Fruit fly (Drosophila melanogaster) whole organism, embryonic: ENCODE data around the gene CG13075.

ENCODE experiments used
- Awh ChIP-seq: fragments of 200-800 bp; sonication (Bioruptor generic); IDR thresholded peaks from 2 replicates; pipeline ENCODE4, ENCODE4 v1.3.6; 2022; ENCODE audit warnings: missing biosample characterization, missing genetic modification characterization
- CG10147 ChIP-seq: fragments of 200-800 bp; sonication (Bioruptor generic); optimal IDR thresholded peaks from 2 replicates; lab custom pipeline; 2019; ENCODE audit warnings: missing biosample characterization, mild to moderate bottlenecking, missing genetic modification characterization, moderate library complexity
- CG11398 ChIP-seq: fragments of 200-800 bp; sonication (Bioruptor generic); optimal IDR thresholded peaks from 2 replicates; lab custom pipeline; 2016; ENCODE audit warnings: missing biosample characterization, missing genetic modification characterization
- CG12104 ChIP-seq: fragments of 200-800 bp; sonication (Bioruptor generic); optimal IDR thresholded peaks from 3 replicates; lab custom pipeline; 2016; ENCODE audit warnings: missing biosample characterization, missing genetic modification characterization
- CG12659 ChIP-seq: fragments of 200-800 bp; sonication (Bioruptor generic); optimal IDR thresholded peaks from 3 replicates; lab custom pipeline; 2017; ENCODE audit warnings: mild to moderate bottlenecking, missing biosample characterization, missing genetic modification reagents, missing genetic modification characterization
- CG13287 ChIP-seq: fragments of 200-800 bp; sonication (Bioruptor generic); IDR thresholded peaks from 2 replicates; pipeline ENCODE4 v1.3.6; 2022; ENCODE audit warnings: missing biosample characterization, missing genetic modification characterization; ENCODE audit not compliant: partially characterized antibody
- CG13775 ChIP-seq: fragments of 200-800 bp; sonication (Bioruptor generic); optimal IDR thresholded peaks from 3 replicates; lab custom pipeline; 2017; ENCODE audit warnings: missing biosample characterization, mild to moderate bottlenecking, missing genetic modification characterization
- CG14014 ChIP-seq: fragments of 200-800 bp; sonication (Bioruptor generic); IDR thresholded peaks from 2 replicates; pipeline ENCODE4 v1.3.6; 2022; ENCODE audit warnings: missing biosample characterization, missing genetic modification characterization
- CG14667 ChIP-seq: fragments of 200-800 bp; sonication (Bioruptor generic); IDR thresholded peaks from 2 replicates; pipeline ENCODE4 v1.3.6; 2022; ENCODE audit warnings: missing biosample characterization, missing genetic modification characterization
- CG16813 ChIP-seq: fragments of 200-800 bp; sonication (Bioruptor generic); IDR thresholded peaks from 3 replicates; pipeline ENCODE4 v1.3.6; 2022; ENCODE audit warnings: missing biosample characterization, missing genetic modification characterization; ENCODE audit not compliant: partially characterized antibody
- CG16815 ChIP-seq: fragments of 200-800 bp; sonication (Bioruptor generic); optimal IDR thresholded peaks from 3 replicates; lab custom pipeline; 2017; ENCODE audit warnings: missing biosample characterization, mild to moderate bottlenecking, missing genetic modification characterization
- CG17361 ChIP-seq: fragments of 200-800 bp; sonication (Bioruptor generic); IDR thresholded peaks from 3 replicates; pipeline ENCODE4 v1.3.6; 2022; ENCODE audit warnings: missing biosample characterization, missing genetic modification characterization
- CG2678 ChIP-seq: fragments of 200-800 bp; sonication (Bioruptor generic); optimal IDR thresholded peaks from 3 replicates; lab custom pipeline; 2019; ENCODE audit warnings: missing biosample characterization, mild to moderate bottlenecking, missing genetic modification characterization, moderate library complexity
- CG31441 ChIP-seq: fragments of 200-800 bp; sonication (Bioruptor generic); IDR thresholded peaks from 2 replicates; pipeline ENCODE4 v1.3.6; 2022; ENCODE audit warnings: missing biosample characterization, missing genetic modification characterization
- CG32532 ChIP-seq: fragments of 200-800 bp; sonication (Bioruptor generic); IDR thresholded peaks from 2 replicates; pipeline ENCODE4 v1.3.6; 2022; ENCODE audit warnings: missing biosample characterization, missing genetic modification characterization
- CG4282 ChIP-seq: fragments of 200-800 bp; sonication (Bioruptor generic); optimal IDR thresholded peaks from 2 replicates; lab custom pipeline; 2016; ENCODE audit warnings: missing biosample characterization, missing genetic modification characterization
- CG43689 ChIP-seq: fragments of 200-800 bp; sonication (Bioruptor generic); IDR thresholded peaks from 2 replicates; pipeline ENCODE4 v1.3.6; 2022; ENCODE audit warnings: missing biosample characterization, missing genetic modification characterization
- CG5245 ChIP-seq: fragments of 200-800 bp; sonication (Bioruptor generic); optimal IDR thresholded peaks from 3 replicates; lab custom pipeline; 2016; ENCODE audit warnings: missing biosample characterization, missing genetic modification characterization
- CG8281 ChIP-seq: fragments of 200-800 bp; sonication (Bioruptor generic); optimal IDR thresholded peaks from 2 replicates; lab custom pipeline; 2018; ENCODE audit warnings: missing biosample characterization, mild to moderate bottlenecking, missing genetic modification characterization, moderate library complexity
- CG8290 ChIP-seq, 3 experiments: fragments of 200-800 bp; sonication (Bioruptor generic); optimal IDR thresholded peaks; 2 replicates each; lab custom pipeline; 2016 to 2019; ENCODE audit warnings: missing biosample characterization in 3 of 3, missing genetic modification characterization in 3 of 3, mild to moderate bottlenecking in 2 of 3, moderate library complexity in 1 of 3
- D19B ChIP-seq: fragments of 200-800 bp; sonication (Bioruptor generic); optimal IDR thresholded peaks from 2 replicates; lab custom pipeline; 2017; ENCODE audit warnings: missing biosample characterization, mild to moderate bottlenecking, missing genetic modification characterization
- Ets97D ChIP-seq: fragments of 200-800 bp; sonication (Bioruptor generic); optimal IDR thresholded peaks from 3 replicates; lab custom pipeline; 2016; ENCODE audit warnings: missing biosample characterization, missing genetic modification characterization
- Fer1 ChIP-seq: fragments of 200-800 bp; sonication (Bioruptor generic); optimal IDR thresholded peaks from 2 replicates; lab custom pipeline; 2017; ENCODE audit warnings: missing biosample characterization, mild to moderate bottlenecking, missing genetic modification characterization
- GATAe ChIP-seq: fragments of 200-800 bp; sonication (Bioruptor generic); conservative IDR thresholded peaks from 2 replicates; pipeline ENCODE4 v1.3.6; 2022; ENCODE audit warnings: missing biosample characterization, missing genetic modification characterization
- HHEX ChIP-seq: fragments of 200-800 bp; sonication (Bioruptor generic); optimal IDR thresholded peaks from 3 replicates; lab custom pipeline; 2017; ENCODE audit warnings: missing biosample characterization, mild to moderate bottlenecking, missing genetic modification characterization, missing genetic modification reagents
- Hmx ChIP-seq: fragments of 200-800 bp; sonication (Bioruptor generic); optimal IDR thresholded peaks from 2 replicates; lab custom pipeline; 2016; ENCODE audit warnings: missing biosample characterization, missing genetic modification characterization
- MBD-R2 ChIP-seq: fragments of 200-800 bp; sonication (Bioruptor generic); IDR thresholded peaks from 2 replicates; pipeline ENCODE4 v1.3.6; 2022; ENCODE audit warnings: missing biosample characterization, missing genetic modification characterization
- MTF-1 ChIP-seq: fragments of 200-800 bp; sonication (Bioruptor generic); optimal IDR thresholded peaks from 2 replicates; lab custom pipeline; 2018; ENCODE audit warnings: missing biosample characterization, mild to moderate bottlenecking, missing genetic modification characterization, borderline replicate concordance
- Rfx ChIP-seq: fragments of 200-800 bp; sonication (Bioruptor generic); IDR thresholded peaks from 2 replicates; pipeline ENCODE4 v1.3.6; 2022; ENCODE audit warnings: missing biosample characterization, missing genetic modification characterization
- ato ChIP-seq: fragments of 200-800 bp; sonication (Bioruptor generic); IDR thresholded peaks from 2 replicates; pipeline ENCODE4 v1.3.6; 2022; ENCODE audit warnings: missing biosample characterization, missing genetic modification characterization; ENCODE audit not compliant: partially characterized antibody
- dati ChIP-seq: fragments of 200-800 bp; sonication (Bioruptor generic); IDR thresholded peaks from 2 replicates; pipeline ENCODE4 v1.3.6; 2022; ENCODE audit warnings: missing biosample characterization, missing genetic modification characterization
- gem ChIP-seq: fragments of 200-800 bp; sonication (Bioruptor generic); optimal IDR thresholded peaks from 2 replicates; lab custom pipeline; 2019; ENCODE audit warnings: missing biosample characterization, mild to moderate bottlenecking, missing genetic modification characterization, moderate library complexity
- h ChIP-seq: fragments of >200 bp; optimal IDR thresholded peaks from 2 replicates; lab custom pipeline; 2017
- lab ChIP-seq: fragments of 200-800 bp; sonication (Bioruptor generic); optimal IDR thresholded peaks from 3 replicates; lab custom pipeline; 2017; ENCODE audit warnings: missing biosample characterization, missing genetic modification characterization, mild to moderate bottlenecking, moderate library complexity, missing genetic modification reagents
- lmd ChIP-seq: fragments of 200-800 bp; sonication (Bioruptor generic); IDR thresholded peaks from 2 replicates; pipeline ENCODE4 v1.3.6; 2022; ENCODE audit warnings: missing biosample characterization, missing genetic modification characterization
- nerfin-2 ChIP-seq: fragments of 200-800 bp; sonication (Bioruptor generic); IDR thresholded peaks from 2 replicates; pipeline ENCODE4 v1.3.6; 2022; ENCODE audit warnings: missing biosample characterization, missing genetic modification characterization; ENCODE audit not compliant: partially characterized antibody
- pho ChIP-seq: fragments of 200-800 bp; sonication (Bioruptor generic); optimal IDR thresholded peaks from 2 replicates; lab custom pipeline; 2016; ENCODE audit warnings: missing biosample characterization, missing genetic modification characterization
- prd ChIP-seq, 3 experiments: fragments of >200 bp in 2 of 3; fragments of 200-800 bp in 1 of 3; sonication (Bioruptor generic) in 1 of 3; optimal IDR thresholded peaks in 2 of 3; IDR thresholded peaks in 1 of 3; 2 replicates in 2 of 3; 3 replicates in 1 of 3; pipeline versions ENCODE4 v1.3.6 to Lab custom; 2017 to 2022; ENCODE audit warnings: missing biosample characterization in 1 of 3, missing genetic modification characterization in 1 of 3
- pros ChIP-seq: fragments of 200-800 bp; sonication (Bioruptor generic); optimal IDR thresholded peaks from 3 replicates; lab custom pipeline; 2019; ENCODE audit warnings: missing biosample characterization, mild to moderate bottlenecking, missing genetic modification characterization, moderate library complexity
- pum ChIP-seq: fragments of 200-800 bp; sonication (Bioruptor generic); optimal IDR thresholded peaks from 2 replicates; lab custom pipeline; 2016; ENCODE audit warnings: missing biosample characterization, missing genetic modification characterization
- sob ChIP-seq: fragments of 200-800 bp; sonication (Bioruptor generic); IDR thresholded peaks from 2 replicates; pipeline ENCODE4 v1.3.6; 2022; ENCODE audit warnings: missing biosample characterization, missing genetic modification characterization
- ssp ChIP-seq: fragments of 200-800 bp; sonication (Bioruptor generic); IDR thresholded peaks from 2 replicates; pipeline ENCODE4 v1.3.6; 2022; ENCODE audit warnings: missing biosample characterization, missing genetic modification characterization
- stc ChIP-seq: fragments of 200-800 bp; sonication (Bioruptor generic); IDR thresholded peaks from 2 replicates; pipeline ENCODE4 v1.3.6; 2022; ENCODE audit warnings: missing biosample characterization, missing genetic modification characterization
- tio ChIP-seq: fragments of 200-800 bp; sonication (Bioruptor generic); optimal IDR thresholded peaks from 2 replicates; lab custom pipeline; 2017; ENCODE audit warnings: missing biosample characterization, missing genetic modification characterization, inconsistent platforms
- trh ChIP-seq: fragments of 200-800 bp; sonication (Bioruptor generic); optimal IDR thresholded peaks from 2 replicates; lab custom pipeline; 2016; ENCODE audit warnings: missing biosample characterization, missing genetic modification characterization
- tx ChIP-seq: fragments of 200-800 bp; sonication (Bioruptor generic); optimal IDR thresholded peaks from 2 replicates; lab custom pipeline; 2016; ENCODE audit warnings: missing biosample characterization, missing genetic modification characterization
- unpg ChIP-seq: fragments of 200-800 bp; sonication (Bioruptor generic); optimal IDR thresholded peaks from 3 replicates; lab custom pipeline; 2018; ENCODE audit warnings: missing biosample characterization, mild to moderate bottlenecking, missing genetic modification characterization, moderate library complexity
- wdn ChIP-seq: fragments of 200-800 bp; sonication (Bioruptor generic); IDR thresholded peaks from 2 replicates; pipeline ENCODE4 v1.3.6; 2022; ENCODE audit warnings: missing biosample characterization, missing genetic modification characterization

The CG13075 gene

DNA sequence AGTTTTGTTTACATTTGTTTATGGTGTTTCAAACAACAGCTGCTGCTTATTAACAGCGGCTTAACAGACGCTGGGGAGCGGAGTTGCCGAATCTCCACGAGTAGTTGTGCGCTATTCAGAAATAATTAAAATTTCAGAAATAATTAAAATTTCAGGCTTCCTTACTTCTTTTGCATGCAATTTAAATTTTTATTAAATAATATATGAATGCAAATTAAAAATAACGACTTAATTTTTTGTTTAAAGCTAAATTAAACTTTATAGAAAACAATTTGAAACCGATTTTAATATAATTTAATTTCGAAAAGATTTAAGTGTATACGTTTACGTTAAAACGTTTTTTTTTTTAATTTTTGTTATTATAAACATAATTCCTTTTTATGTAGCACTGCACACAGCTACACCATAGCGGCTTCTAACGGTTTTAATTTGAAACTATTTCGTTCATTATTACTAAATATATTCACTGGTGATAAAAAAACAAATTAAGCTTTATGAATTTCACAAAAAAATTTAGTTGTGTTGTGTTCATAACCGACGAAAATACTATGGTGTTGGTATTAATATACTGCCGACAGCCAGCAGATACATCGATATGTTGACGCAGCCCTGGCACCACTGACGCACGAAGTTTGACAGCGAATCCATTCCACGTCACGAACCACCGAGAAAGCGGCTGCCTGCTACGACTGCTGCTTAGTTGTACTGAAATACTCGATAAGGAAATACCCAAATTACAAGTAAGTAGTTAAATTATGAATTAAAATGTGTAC is 45.4 kb downstream of the CG13075 start, which contains the start of gene SsRbeta (continued):
- TF ChIP-seq CG16815, result no peak
- TF ChIP-seq lab (GFP tag; lab: Kevin White, UChicago), result no peak
- no peak for TF ChIP-seq trh (GFP tag; lab: Kevin White, UChicago)
- no peak for TF ChIP-seq MTF-1 (GFP tag; lab: Kevin White, UChicago)
- TF ChIP-seq Ets97D (GFP tag; lab: Kevin White, UChicago), result peak; percentile 88
- peak; percentile 45 for TF ChIP-seq nerfin-2 (GFP tag; lab: Robert Waterston, UW)
- peak; percentile 63 for TF ChIP-seq gem (tag; lab: Kevin White, UChicago)
- no peak for TF ChIP-seq GATAe
- 0 out of 2 replicates have a peak, but pooled peaks have one; percentile 48 for TF ChIP-seq wdn (GFP tag; lab: Robert Waterston, UW)
- no peak for TF ChIP-seq h (lab: Kevin White, UChicago)
- peak; percentile 67 for TF ChIP-seq CG13775 (GFP tag; lab: Kevin White, UChicago)
- TF ChIP-seq stc (GFP tag; lab: Robert Waterston, UW), result peak; percentile 55
- no peak for TF ChIP-seq tx (GFP tag; lab: Kevin White, UChicago)
- peak; percentile 76 for TF ChIP-seq Awh (GFP tag; lab: Robert Waterston, UW)
- peak; percentile 4; the same call in 1 of the 2 replicates for TF ChIP-seq lmd (GFP tag; lab: Robert Waterston, UW)
- TF ChIP-seq CG43689, result no peak
- no peak for TF ChIP-seq pho (GFP tag; lab: Kevin White, UChicago)
- no peak for TF ChIP-seq CG10147 (GFP tag; lab: Kevin White, UChicago)
- peak; percentile 85 for TF ChIP-seq CG32532 (GFP tag; lab: Robert Waterston, UW)
- no peak for TF ChIP-seq ssp
- TF ChIP-seq dati (GFP tag; lab: Robert Waterston, UW), result no peak
- peak; percentile 33 for TF ChIP-seq tio (GFP tag; lab: Kevin White, UChicago)
- TF ChIP-seq CG14014 (GFP tag; lab: Robert Waterston, UW), result peak; percentile 71
- peak; percentile 31 for TF ChIP-seq CG2678 (tag; lab: Kevin White, UChicago)
- peak; percentile 45 for TF ChIP-seq CG12104
- TF ChIP-seq CG8290 (GFP tag; optimal IDR thresholded peaks at IDR 0.05; lab: Kevin White, UChicago), result no peak
- peak in 1 of 2 experiments; percentile 82 for TF ChIP-seq CG8290 (tag; optimal IDR thresholded peaks at IDR 0.05; lab: Kevin White, UChicago)
- no peak for TF ChIP-seq Hmx
- peak; percentile 69 for TF ChIP-seq CG16813 (GFP tag; lab: Robert Waterston, UW)
- no peak for TF ChIP-seq Fer1 (GFP tag; lab: Kevin White, UChicago)
- no peak for TF ChIP-seq pum (GFP tag; lab: Kevin White, UChicago)
- peak; percentile 53 for TF ChIP-seq MBD-R2 (GFP tag; lab: Robert Waterston, UW)
- TF ChIP-seq CG14667 (GFP tag; lab: Robert Waterston, UW), result peak; percentile 23
- no peak for TF ChIP-seq HHEX (GFP tag; lab: Kevin White, UChicago)
- peak; percentile 36 for TF ChIP-seq unpg
- TF ChIP-seq CG13287 (GFP tag; lab: Robert Waterston, UW), result peak; percentile 79
- TF ChIP-seq CG5245 (GFP tag; lab: Kevin White, UChicago), result no peak
- TF ChIP-seq pros (GFP tag; lab: Kevin White, UChicago), result no peak
- no peak for TF ChIP-seq CG8281 (tag; lab: Kevin White, UChicago)
- TF ChIP-seq CG4282, result no peak
- peak; percentile 81 for TF ChIP-seq CG17361 (GFP tag; lab: Robert Waterston, UW)
- TF ChIP-seq D19B (GFP tag; lab: Kevin White, UChicago), result no peak
- peak; percentile 44 for TF ChIP-seq sob (GFP tag; lab: Robert Waterston, UW)
- peak; percentile 50; the same call in 1 of the 2 replicates for TF ChIP-seq ato (GFP tag; lab: Robert Waterston, UW)
- no peak for TF ChIP-seq CG11398 (GFP tag; lab: Kevin White, UChicago)
- no peak for TF ChIP-seq prd (optimal IDR thresholded peaks at IDR 0.05; lab: Kevin White, UChicago)
- TF ChIP-seq prd (GFP tag; IDR thresholded peaks at IDR 0.05; lab: Robert Waterston, UW), result peak; percentile 49
- peak; percentile 19 for TF ChIP-seq CG12659
- peak; percentile 66 for TF ChIP-seq Rfx (GFP tag; lab: Robert Waterston, UW)
- TF ChIP-seq CG31441, result peak; percentile 65
